Fruit fly (Drosophila melanogaster): Measurements from ENCODE around the gene CG17781.

The CG17781 gene

DNA sequence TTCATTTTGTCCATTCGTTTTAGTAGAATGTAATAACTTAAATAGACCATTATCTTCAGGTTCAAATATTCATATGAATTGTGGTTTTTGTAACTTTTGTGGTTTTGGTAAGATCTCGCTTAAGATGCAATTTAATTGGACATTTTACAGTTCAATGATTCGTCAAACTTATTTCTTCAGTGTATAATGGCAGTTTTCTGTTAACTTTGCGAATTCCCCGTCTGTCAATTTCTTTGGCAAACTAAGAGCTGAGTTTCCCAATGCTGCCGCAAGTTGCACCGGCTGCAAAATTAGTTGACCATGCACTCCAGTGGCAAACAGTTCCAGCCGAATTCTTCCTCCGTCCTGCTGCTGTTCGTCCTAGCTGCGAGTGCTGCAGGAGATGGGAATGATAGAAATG, 1.1 kb upstream of the CG17781 start, which contains the start of gene CG33342:
Gene CG33342, plus strand, starts transcription at position 301 of the 400 bp plus-strand sequence.
- TF ChIP-seq CrebA (GFP tag; optimal IDR thresholded peaks at IDR 0.05; ENCODE audit: borderline replicate concordance), result no peak
- TF ChIP-seq tai (GFP tag; optimal IDR thresholded peaks at IDR 0.05), result no peak
- TF ChIP-seq usp (GFP tag; optimal IDR thresholded peaks at IDR 0.05), result no peak
- no peak for TF ChIP-seq sage (GFP tag; optimal IDR thresholded peaks at IDR 0.05)
- TF ChIP-seq Jra (GFP tag; optimal IDR thresholded peaks at IDR 0.05), result no peak
- TF ChIP-seq fru (GFP tag; optimal IDR thresholded peaks at IDR 0.05), result no peak
- TF ChIP-seq rgr (GFP tag; optimal IDR thresholded peaks at IDR 0.05), result no peak
- TF ChIP-seq N (GFP tag; optimal IDR thresholded peaks at IDR 0.05), result no peak
- no peak for TF ChIP-seq ey (GFP tag; optimal IDR thresholded peaks at IDR 0.05)
- TF ChIP-seq br (GFP tag; optimal IDR thresholded peaks at IDR 0.05), result no peak
- no peak for TF ChIP-seq dsf (GFP tag; optimal IDR thresholded peaks at IDR 0.05; ENCODE audit: borderline replicate concordance)
- no peak for TF ChIP-seq woc (GFP tag; optimal IDR thresholded peaks at IDR 0.05)
- no peak for TF ChIP-seq psq (GFP tag; optimal IDR thresholded peaks at IDR 0.05)
- no peak for TF ChIP-seq dmrt93B (GFP tag; optimal IDR thresholded peaks at IDR 0.05)
- no peak for TF ChIP-seq dl (GFP tag; optimal IDR thresholded peaks at IDR 0.05; ENCODE audit: insufficient read depth in 1 of 2, partially characterized antibody in 2 of 2)

DNA sequence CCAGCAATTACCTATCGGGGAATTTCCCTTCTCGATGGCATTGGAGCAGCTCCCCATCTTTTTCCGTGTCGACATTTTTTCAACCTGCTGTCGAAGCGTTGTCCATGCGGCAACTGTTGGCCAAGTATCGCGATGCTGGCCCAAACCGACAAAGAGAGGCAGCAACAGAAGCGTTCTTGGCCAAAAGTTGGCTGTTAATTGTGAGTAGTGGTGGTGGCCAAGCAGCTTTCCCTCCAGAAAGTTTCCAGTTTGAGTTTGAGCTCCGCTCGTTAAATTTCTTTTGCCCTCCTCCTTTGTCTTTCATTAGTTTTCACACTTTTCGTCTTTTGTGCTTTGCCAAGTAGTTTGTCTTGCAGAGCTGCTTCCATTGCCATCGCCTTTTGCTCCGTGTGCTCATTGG, 2.8 kb downstream of the CG17781 start, which contains the start of gene CG17782:
Gene CG17782, minus strand, starts transcription at position 101 of the 400 bp plus-strand sequence.
- TF ChIP-seq usp (GFP tag; optimal IDR thresholded peaks at IDR 0.05) (no peak), Vsx2 (GFP tag; optimal IDR thresholded peaks at IDR 0.05; ENCODE audit: partially characterized antibody) (no peak), sage (GFP tag; optimal IDR thresholded peaks at IDR 0.05) (no peak), tai (GFP tag; optimal IDR thresholded peaks at IDR 0.05) (no peak), Rel (GFP tag; optimal IDR thresholded peaks at IDR 0.05) (no peak), Rel (tag; optimal IDR thresholded peaks at IDR 0.05) (no peak), lola (GFP tag; optimal IDR thresholded peaks at IDR 0.05) (no peak), sv (GFP tag; optimal IDR thresholded peaks at IDR 0.05) (no peak), brk (GFP tag; optimal IDR thresholded peaks at IDR 0.05) (no peak), dsf (GFP tag; optimal IDR thresholded peaks at IDR 0.05; ENCODE audit: borderline replicate concordance) (no peak), fru (GFP tag; optimal IDR thresholded peaks at IDR 0.05) (no peak)

DNA sequence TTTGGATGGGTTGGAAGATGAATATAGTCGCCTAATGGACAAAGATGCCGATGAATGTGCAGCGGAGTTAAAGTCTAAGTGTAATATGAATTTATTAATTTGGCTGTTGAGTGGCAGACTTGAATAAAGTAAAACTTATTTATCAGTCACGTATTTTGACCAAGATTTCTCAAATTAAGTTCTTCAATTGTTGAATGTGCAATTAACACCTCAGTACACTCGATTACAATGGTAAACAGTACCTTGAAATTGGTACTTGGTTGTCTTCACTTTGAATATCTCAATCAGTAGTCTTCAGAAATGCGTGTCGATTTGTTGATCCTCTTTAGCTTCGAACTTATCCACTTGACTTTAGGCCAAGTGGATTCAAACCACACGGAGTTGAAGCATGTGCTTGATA, 6.2 kb downstream of the CG17781 start, which contains the start of gene CG13614:
Gene CG13614, plus strand, starts transcription at position 301 of the 400 bp plus-strand sequence.
- TF ChIP-seq usp (GFP tag; optimal IDR thresholded peaks at IDR 0.05) (no peak), Dfd (GFP tag; optimal IDR thresholded peaks at IDR 0.05) (no peak), CG9705 (GFP tag; optimal IDR thresholded peaks at IDR 0.05) (no peak), fru (GFP tag; optimal IDR thresholded peaks at IDR 0.05) (no peak), Rel (GFP tag; optimal IDR thresholded peaks at IDR 0.05) (no peak), Rel (tag; optimal IDR thresholded peaks at IDR 0.05) (no peak), N (GFP tag; optimal IDR thresholded peaks at IDR 0.05) (no peak), HLH106 (tag; optimal IDR thresholded peaks at IDR 0.05) (no peak), sv (GFP tag; optimal IDR thresholded peaks at IDR 0.05) (no peak), rgr (GFP tag; optimal IDR thresholded peaks at IDR 0.05) (no peak), Myc (optimal IDR thresholded peaks at IDR 0.05) (no peak), dsf (GFP tag; optimal IDR thresholded peaks at IDR 0.05; ENCODE audit: borderline replicate concordance) (no peak), h (GFP tag; optimal IDR thresholded peaks at IDR 0.05) (no peak)

DNA sequence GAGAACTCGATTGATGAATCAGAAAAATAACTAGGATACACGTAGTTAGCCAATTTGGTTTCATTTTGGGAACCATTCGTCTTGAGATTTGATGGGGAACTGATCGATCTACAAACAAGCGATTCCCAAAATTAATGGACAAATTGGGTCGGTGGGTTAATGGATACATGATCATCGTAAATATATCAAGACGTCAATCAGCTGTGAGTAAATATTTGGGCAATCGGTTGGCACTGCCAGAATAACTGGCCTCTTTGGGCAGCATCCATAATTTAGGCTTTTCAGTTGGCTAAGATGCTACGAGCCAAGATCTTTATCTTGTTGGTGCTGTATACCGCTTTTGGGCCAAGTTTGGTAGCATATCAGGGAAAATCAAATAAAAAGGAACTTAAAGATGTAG, 7.4 kb downstream of the CG17781 start, which contains the start of the genes CG42812 and CG33341:
Gene CG42812, minus strand, starts transcription at position 101 of the 400 bp plus-strand sequence.
Gene CG33341, plus strand, starts transcription at position 295 of the 400 bp plus-strand sequence.
- TF ChIP-seq Hr78 (GFP tag; optimal IDR thresholded peaks at IDR 0.05) (no peak), woc (GFP tag; optimal IDR thresholded peaks at IDR 0.05) (no peak), tai (GFP tag; optimal IDR thresholded peaks at IDR 0.05) (no peak), h (GFP tag; optimal IDR thresholded peaks at IDR 0.05) (no peak), ey (GFP tag; optimal IDR thresholded peaks at IDR 0.05) (no peak), dl (GFP tag; optimal IDR thresholded peaks at IDR 0.05; ENCODE audit: insufficient read depth in 1 of 2, partially characterized antibody in 2 of 2) (no peak), Rel (GFP tag; optimal IDR thresholded peaks at IDR 0.05) (no peak), Rel (tag; optimal IDR thresholded peaks at IDR 0.05) (no peak), dsf (GFP tag; optimal IDR thresholded peaks at IDR 0.05; ENCODE audit: borderline replicate concordance) (no peak), Dif (GFP tag; optimal IDR thresholded peaks at IDR 0.05; ENCODE audit: partially characterized antibody) (no peak), CG9705 (GFP tag; optimal IDR thresholded peaks at IDR 0.05) (no peak)

DNA sequence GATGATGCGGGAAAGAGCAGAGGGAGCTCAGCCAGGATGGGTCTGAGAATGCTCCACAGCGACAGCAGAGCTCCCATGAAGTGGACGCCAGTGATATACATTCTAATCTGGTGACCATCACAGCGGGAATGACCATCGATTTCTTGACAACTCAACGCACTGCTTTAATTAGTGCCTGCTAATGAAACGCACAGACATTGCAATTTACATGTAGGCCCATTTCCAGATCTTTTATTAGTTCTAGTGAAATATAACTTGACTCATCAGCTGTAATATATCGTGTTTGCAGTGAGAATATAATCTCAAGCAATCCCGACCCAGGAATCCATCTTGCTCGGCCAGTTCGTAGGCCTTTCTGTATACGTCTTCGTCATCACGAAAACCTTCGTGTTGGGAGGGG, 8.3 kb downstream of the CG17781 start, which contains the start of gene CG42811:
Gene CG42811, minus strand, starts transcription at position 101 of the 400 bp plus-strand sequence.
- TF ChIP-seq ey (GFP tag; optimal IDR thresholded peaks at IDR 0.05), result no peak
- TF ChIP-seq Dfd (GFP tag; optimal IDR thresholded peaks at IDR 0.05), result no peak
- no peak for TF ChIP-seq dl (GFP tag; optimal IDR thresholded peaks at IDR 0.05; ENCODE audit: insufficient read depth in 1 of 2, partially characterized antibody in 2 of 2)
- TF ChIP-seq brk (GFP tag; optimal IDR thresholded peaks at IDR 0.05), result no peak
- no peak for TF ChIP-seq Jra (GFP tag; optimal IDR thresholded peaks at IDR 0.05)
- no peak for TF ChIP-seq pan (optimal IDR thresholded peaks at IDR 0.05)

Measured in whole organism, wandering third instar larva.